Fruit fly (Drosophila melanogaster): ENCODE measurements around the gene CG7290.

CG7290 gene

dm6 chr3L:20195875-20196274, 10.0 kb downstream of the CG7290 start (continued):
- peak; percentile 0 for TF ChIP-seq CG16815 (GFP tag; optimal IDR thresholded peaks at IDR 0.05)
- TF ChIP-seq sqz (GFP tag; optimal IDR thresholded peaks at IDR 0.05), result no peak
- no peak for TF ChIP-seq hbn (GFP tag; IDR thresholded peaks at IDR 0.05; ENCODE audit: partially characterized antibody)
- no peak for TF ChIP-seq Dref (GFP tag; IDR thresholded peaks at IDR 0.05)
- no peak for TF ChIP-seq crp (GFP tag; optimal IDR thresholded peaks at IDR 0.05)
- peak; percentile 8 for TF ChIP-seq fd64A (GFP tag; optimal IDR thresholded peaks at IDR 0.05)
- no peak for TF ChIP-seq TFAM (GFP tag; optimal IDR thresholded peaks at IDR 0.05)
- no peak for TF ChIP-seq Hmr (GFP tag; optimal IDR thresholded peaks at IDR 0.05)
- TF ChIP-seq CG9609 (GFP tag; optimal IDR thresholded peaks at IDR 0.05), result no peak
- TF ChIP-seq rib (GFP tag; IDR thresholded peaks at IDR 0.05), result no peak
- TF ChIP-seq Eip74EF (GFP tag; optimal IDR thresholded peaks at IDR 0.05), result peak in 1 of 2 experiments; percentile 51
- peak; percentile 80 for TF ChIP-seq vvl (GFP tag; IDR thresholded peaks at IDR 0.05)
- peak; percentile 40 for TF ChIP-seq chn (GFP tag; optimal IDR thresholded peaks at IDR 0.05)
- TF ChIP-seq CG11093 (GFP tag; IDR thresholded peaks at IDR 0.05), result peak; percentile 58; the same call in 1 of the 3 replicates
- TF ChIP-seq Awh (GFP tag; IDR thresholded peaks at IDR 0.05), result peak; percentile 58; the same call in 1 of the 2 replicates
- peak; percentile 73; the same call in 2 of the 3 replicates for TF ChIP-seq H15 (GFP tag; IDR thresholded peaks at IDR 0.05)
- TF ChIP-seq CG17612 (GFP tag; IDR thresholded peaks at IDR 0.05), result peak; percentile 19; the same call in 1 of the 2 replicates
- no peak for TF ChIP-seq BtbVII (GFP tag; optimal IDR thresholded peaks at IDR 0.05)
- TF ChIP-seq CG10462 (GFP tag; optimal IDR thresholded peaks at IDR 0.05), result peak; percentile 12
- TF ChIP-seq CG14710 (tag; optimal IDR thresholded peaks at IDR 0.05), result peak; percentile 53
- no peak for TF ChIP-seq Sry-β (GFP tag; optimal IDR thresholded peaks at IDR 0.05)
- no peak for TF ChIP-seq yki (optimal IDR thresholded peaks at IDR 0.05)
- no peak for TF ChIP-seq sens-2 (GFP tag; IDR thresholded peaks at IDR 0.05)
- peak; percentile 45; the same call in 1 of the 2 replicates for TF ChIP-seq CG32767 (GFP tag; IDR thresholded peaks at IDR 0.05)
- TF ChIP-seq stc (GFP tag; IDR thresholded peaks at IDR 0.05), result peak; percentile 76; the same call in 1 of the 2 replicates
- no peak for TF ChIP-seq CG12104 (GFP tag; optimal IDR thresholded peaks at IDR 0.05)
- TF ChIP-seq CG2129 (GFP tag; IDR thresholded peaks at IDR 0.05; ENCODE audit: partially characterized antibody), result no peak
- peak; percentile 1 for TF ChIP-seq CG4854 (GFP tag; optimal IDR thresholded peaks at IDR 0.05)
- no peak for TF ChIP-seq CG6765 (GFP tag; optimal IDR thresholded peaks at IDR 0.05)
- TF ChIP-seq Tbp (GFP tag; optimal IDR thresholded peaks at IDR 0.05), result no peak
- peak; percentile 34 for TF ChIP-seq Mes4 (GFP tag; optimal IDR thresholded peaks at IDR 0.05)
- no peak for TF ChIP-seq danr (GFP tag; IDR thresholded peaks at IDR 0.05)
- peak; percentile 80 for TF ChIP-seq CG31441 (GFP tag; IDR thresholded peaks at IDR 0.05)
- TF ChIP-seq Lpt (GFP tag; optimal IDR thresholded peaks at IDR 0.05), result no peak
- peak; percentile 34 for TF ChIP-seq kni (GFP tag; optimal IDR thresholded peaks at IDR 0.05)
- no peak for TF ChIP-seq CG31365 (tag; optimal IDR thresholded peaks at IDR 0.05)
- peak; percentile 8 for TF ChIP-seq CG4617 (GFP tag; optimal IDR thresholded peaks at IDR 0.05; ENCODE audit: borderline replicate concordance)
- TF ChIP-seq Fer1 (GFP tag; optimal IDR thresholded peaks at IDR 0.05), result no peak
- peak; percentile 66 for TF ChIP-seq Xbp1 (GFP tag; optimal IDR thresholded peaks at IDR 0.05)
- peak; percentile 37 for TF ChIP-seq CG3407 (GFP tag; optimal IDR thresholded peaks at IDR 0.05)
- TF ChIP-seq inv (GFP tag; IDR thresholded peaks at IDR 0.05; ENCODE audit: partially characterized antibody), result no peak
- no peak for TF ChIP-seq slou (GFP tag; optimal IDR thresholded peaks at IDR 0.05)
- TF ChIP-seq Dek (tag; optimal IDR thresholded peaks at IDR 0.05), result no peak
- no peak for TF ChIP-seq tna (GFP tag; IDR thresholded peaks at IDR 0.05; ENCODE audit: partially characterized antibody)
- TF ChIP-seq Chrac-16 (GFP tag; optimal IDR thresholded peaks at IDR 0.05), result peak; percentile 2
- peak; percentile 66 for TF ChIP-seq ATbp (GFP tag; optimal IDR thresholded peaks at IDR 0.05)
- TF ChIP-seq D19B (GFP tag; optimal IDR thresholded peaks at IDR 0.05), result no peak
- peak; percentile 57 for TF ChIP-seq CG10959 (GFP tag; IDR thresholded peaks at IDR 0.05)
- peak; percentile 51; the same call in 1 of the 2 replicates for TF ChIP-seq CG14014 (GFP tag; IDR thresholded peaks at IDR 0.05)
- TF ChIP-seq CG11560 (tag; IDR thresholded peaks at IDR 0.05), result no peak
- TF ChIP-seq CG12071 (GFP tag; optimal IDR thresholded peaks at IDR 0.05), result peak; percentile 45

Measured in whole organism, embryonic.